Worm (Caenorhabditis elegans) whole organism, late embryonic: ENCODE data around the gene srd-34.

Source experiments
- Y22D7AL.16 ChIP-seq: sonication (generic microtip); optimal IDR thresholded peaks from 2 replicates; lab custom pipeline; 2016; ENCODE audit warnings: missing genetic modification characterization, missing compliant biosample characterization
- ceh-18 ChIP-seq: sonication (generic microtip); optimal IDR thresholded peaks from 2 replicates; lab custom pipeline; 2016; ENCODE audit warnings: missing genetic modification characterization, missing compliant biosample characterization
- ceh-22 ChIP-seq: sonication (generic microtip); optimal IDR thresholded peaks from 2 replicates; lab custom pipeline; 2017; ENCODE audit warnings: missing biosample characterization, missing genetic modification characterization
- ceh-31 ChIP-seq: sonication (generic microtip); optimal IDR thresholded peaks from 2 replicates; lab custom pipeline; 2016; ENCODE audit warnings: missing genetic modification characterization, missing compliant biosample characterization
- ceh-6 ChIP-seq: fragments of 200-800 bp; sonication (Bioruptor generic); optimal IDR thresholded peaks from 2 replicates; lab custom pipeline; 2018; ENCODE audit warnings: mild to moderate bottlenecking, missing genetic modification characterization, missing compliant biosample characterization
- elt-2 ChIP-seq: sonication (generic microtip); optimal IDR thresholded peaks from 2 replicates; lab custom pipeline; 2016; ENCODE audit warnings: missing genetic modification reagents, missing genetic modification characterization, missing compliant biosample characterization
- elt-4 ChIP-seq: sonication (generic microtip); optimal IDR thresholded peaks from 2 replicates; lab custom pipeline; 2016; ENCODE audit warnings: missing genetic modification characterization, missing compliant biosample characterization
- fkh-10 ChIP-seq: fragments of 150-350 bp; optimal IDR thresholded peaks from 2 replicates; lab custom pipeline; 2014; ENCODE audit warnings: missing biosample characterization, missing genetic modification reagents, missing genetic modification characterization
- nfya-1 ChIP-seq: sonication (generic microtip); optimal IDR thresholded peaks from 2 replicates; lab custom pipeline; 2017; ENCODE audit warnings: missing genetic modification characterization, mild to moderate bottlenecking, missing compliant biosample characterization, antibody characterized with exemption, moderate library complexity
- pqm-1 ChIP-seq: sonication (generic microtip); optimal IDR thresholded peaks from 2 replicates; lab custom pipeline; 2016; ENCODE audit warnings: missing genetic modification characterization, missing compliant biosample characterization
- pros-1 ChIP-seq: fragments of 150-350 bp; optimal IDR thresholded peaks from 2 replicates; lab custom pipeline; 2014; ENCODE audit warnings: missing biosample characterization, missing genetic modification reagents, missing genetic modification characterization

DNA sequence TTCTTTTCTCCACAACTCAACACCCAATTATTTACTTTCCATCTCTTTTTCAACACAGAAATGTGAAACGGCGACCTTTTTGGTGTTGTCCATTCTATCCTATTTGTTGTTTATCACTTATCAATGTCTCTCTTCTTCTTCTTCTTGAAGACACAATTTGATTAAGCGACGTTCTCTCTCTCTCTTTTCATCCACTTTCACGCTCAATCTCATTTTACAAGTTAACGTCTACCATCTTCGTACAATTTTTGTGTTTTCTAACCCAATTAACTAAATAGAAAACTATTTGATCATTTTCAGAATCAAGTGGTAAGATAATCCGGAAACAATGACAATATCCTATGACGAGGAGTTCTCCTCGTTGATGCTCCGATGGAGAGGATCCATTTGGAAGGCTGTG is 8.8 kb upstream of the srd-34 start, which contains the start of gene best-14:
- TF ChIP-seq pros-1 (tag; lab: Kevin White, UChicago) = no peak
- no peak for TF ChIP-seq ceh-31
- no peak for TF ChIP-seq Y22D7AL.16
- no peak for TF ChIP-seq fkh-10 (GFP tag; lab: Kevin White, UChicago)
- TF ChIP-seq ceh-18 = no peak
- no peak for TF ChIP-seq ceh-6 (GFP tag; lab: Kevin White, UChicago)
- TF ChIP-seq elt-2 (tag; lab: Kevin White, UChicago) = no peak
- no peak for TF ChIP-seq elt-4 (tag; lab: Kevin White, UChicago)
- TF ChIP-seq nfya-1 (tag; lab: Kevin White, UChicago) = no peak
- TF ChIP-seq pqm-1 (tag; lab: Kevin White, UChicago) = no peak
- TF ChIP-seq ceh-22 (tag; lab: Kevin White, UChicago) = no peak
